Fruit fly (Drosophila melanogaster) whole organism: ENCODE results near the gene Gal.

ENCODE experiments used
- CG8478 ChIP-seq: fragments of >200 bp; optimal IDR thresholded peaks from 2 replicates; lab custom pipeline; 2018; ENCODE audit warnings: inconsistent platforms
- psq ChIP-seq: fragments of >200 bp; optimal IDR thresholded peaks from 2 replicates; lab custom pipeline; 2017
- usp ChIP-seq: fragments of >200 bp; optimal IDR thresholded peaks from 2 replicates; lab custom pipeline; 2017; ENCODE audit warnings: missing biosample characterization, missing genetic modification characterization, mixed read lengths

DNA sequence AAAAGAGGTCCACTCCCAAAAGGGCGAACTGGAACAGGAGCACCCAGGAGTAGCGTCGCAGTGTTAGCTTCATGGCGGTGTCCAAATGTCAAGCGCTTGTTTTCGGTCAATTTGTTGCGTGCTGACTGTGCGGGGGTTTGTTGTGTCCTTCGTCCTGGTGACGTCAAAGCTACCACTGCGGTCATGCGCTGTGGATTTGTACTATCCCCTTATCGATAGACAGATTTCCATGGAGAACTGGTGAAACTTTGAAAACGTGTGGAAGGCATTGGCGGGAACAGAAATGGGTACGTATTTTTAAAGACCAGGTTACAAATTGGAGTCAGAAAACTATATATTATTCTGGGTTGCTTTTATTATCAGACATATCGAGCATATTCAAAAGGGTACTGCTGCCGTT is 50.5 kb downstream of the Gal start, which contains the start of gene CG13999:
- no peak for TF ChIP-seq usp (GFP tag; lab: Kevin White, UChicago)
- no peak for TF ChIP-seq psq
- no peak for TF ChIP-seq CG8478 (lab: Kevin White, UChicago)
